Worm (Caenorhabditis elegans): ENCODE results near the gene R02D5.9.

DNA sequence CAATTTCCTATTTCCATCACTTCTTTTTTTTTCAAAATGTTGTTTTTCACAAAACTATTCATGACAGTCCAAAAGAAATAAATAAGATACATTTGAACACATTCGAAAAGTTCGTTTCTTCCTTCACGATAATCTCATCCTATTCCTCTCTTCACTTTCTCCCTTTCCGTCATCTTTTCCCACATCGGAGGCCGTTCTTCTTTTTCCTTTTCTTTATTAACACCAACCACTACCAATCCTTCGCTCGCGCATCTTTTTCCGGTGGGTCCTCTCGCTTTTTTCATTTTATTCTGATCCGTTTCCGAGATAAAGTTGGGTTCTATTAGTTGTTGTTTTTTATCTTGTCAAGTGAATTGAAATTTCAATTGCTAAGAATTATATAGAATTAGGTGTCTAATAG, 15.4 kb downstream of the R02D5.9 start:
- TF ChIP-seq ceh-62 (tag; optimal IDR thresholded peaks at IDR 0.05) (no peak), zfp-3 (GFP tag; conservative IDR thresholded peaks at IDR 0.05) (no peak), daf-12 (tag; optimal IDR thresholded peaks at IDR 0.05) (no peak)

Measured in whole organism, L4 larva.